ENCODE assay signal across 2 fruit fly cellular contexts in the genomic region with DNA sequence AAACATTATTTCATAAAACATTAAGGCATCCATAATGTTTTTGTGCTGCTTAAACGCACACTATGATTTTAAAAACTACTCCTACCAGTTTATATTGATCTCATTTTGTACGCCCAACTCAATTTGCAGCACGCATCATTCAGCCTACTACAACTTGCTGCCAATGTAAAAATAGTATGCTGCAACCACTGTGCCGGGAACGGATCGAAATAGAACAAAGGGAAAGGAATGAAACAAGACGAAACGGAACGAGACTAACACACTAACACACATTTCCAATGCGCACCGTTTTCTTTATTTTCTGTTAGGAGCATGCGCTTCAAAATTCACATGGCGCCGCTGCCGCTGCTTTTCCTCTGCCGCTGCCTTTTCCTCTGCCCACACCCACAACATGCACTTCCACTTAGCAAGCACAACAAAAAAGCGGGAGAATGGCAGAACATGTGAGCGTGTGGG.
TF ChIP-seq lines count a peak whose summit lies in the region.

No protein-coding gene starts in this region.

TF ChIP-seq in whole organism, embryonic, 481 proteins besides CTCF, POLR2A, EP300 and RAD21 (continued from another document and continues in another):
- TF ChIP-seq onecut (GFP tag; IDR thresholded peaks at IDR 0.05; lab: Robert Waterston, UW): peak; percentile 41
- TF ChIP-seq Aef1 (GFP tag; IDR thresholded peaks at IDR 0.05; lab: Robert Waterston, UW): no peak
- TF ChIP-seq sr (GFP tag; IDR thresholded peaks at IDR 0.05; lab: Robert Waterston, UW): peak; percentile 55; the same call in 1 of the 3 replicates
- peak; percentile 54 for TF ChIP-seq cg (GFP tag; optimal IDR thresholded peaks at IDR 0.05; lab: Kevin White, UChicago)
- peak; percentile 50 for TF ChIP-seq gem (tag; optimal IDR thresholded peaks at IDR 0.05; lab: Kevin White, UChicago)
- TF ChIP-seq CG15601 (tag; optimal IDR thresholded peaks at IDR 0.05; lab: Kevin White, UChicago): no peak
- peak; percentile 26 for TF ChIP-seq lilli (GFP tag; optimal IDR thresholded peaks at IDR 0.05; lab: Kevin White, UChicago)
- TF ChIP-seq D (optimal IDR thresholded peaks at IDR 0.05; lab: Kevin White, UChicago): no peak
- no peak for TF ChIP-seq D (GFP tag; optimal IDR thresholded peaks at IDR 0.05; lab: Kevin White, UChicago)
- TF ChIP-seq D19A (tag; optimal IDR thresholded peaks at IDR 0.05; lab: Kevin White, UChicago): no peak
- TF ChIP-seq CG13894 (tag; optimal IDR thresholded peaks at IDR 0.05; lab: Kevin White, UChicago): peak; percentile 7
- TF ChIP-seq CG10366 (GFP tag; IDR thresholded peaks at IDR 0.05; lab: Robert Waterston, UW): peak; percentile 10; the same call in 1 of the 2 replicates
- 0 out of 2 replicates have a peak, but pooled peaks have one; percentile 12 for TF ChIP-seq esg (GFP tag; conservative IDR thresholded peaks at IDR 0.05; lab: Robert Waterston, UW)
- no peak for TF ChIP-seq CG4617 (GFP tag; optimal IDR thresholded peaks at IDR 0.05; lab: Kevin White, UChicago; ENCODE audit: borderline replicate concordance)
- TF ChIP-seq Rfx (GFP tag; IDR thresholded peaks at IDR 0.05; lab: Robert Waterston, UW): peak; percentile 41; the same call in 1 of the 2 replicates
- TF ChIP-seq CG5953 (GFP tag; IDR thresholded peaks at IDR 0.05; lab: Robert Waterston, UW): no peak
- TF ChIP-seq tin (GFP tag; optimal IDR thresholded peaks at IDR 0.05; lab: Kevin White, UChicago): peak; percentile 23
- TF ChIP-seq CG15269 (tag; optimal IDR thresholded peaks at IDR 0.05; lab: Kevin White, UChicago): peak; percentile 12
- no peak for TF ChIP-seq CHES-1-like (GFP tag; optimal IDR thresholded peaks at IDR 0.05; lab: Kevin White, UChicago)
- TF ChIP-seq Hsf (GFP tag; optimal IDR thresholded peaks at IDR 0.05; lab: Kevin White, UChicago): peak; percentile 9
- peak; percentile 28 for TF ChIP-seq Hmr (GFP tag; optimal IDR thresholded peaks at IDR 0.05; lab: Kevin White, UChicago)
- peak; percentile 84 for TF ChIP-seq Med (GFP tag; lab: Kevin White, UChicago)
- TF ChIP-seq ewg (GFP tag; optimal IDR thresholded peaks at IDR 0.05; lab: Kevin White, UChicago): peak; percentile 92
- no peak for TF ChIP-seq Elba2 (GFP tag; optimal IDR thresholded peaks at IDR 0.05; lab: Kevin White, UChicago)
- TF ChIP-seq CG7556 (GFP tag; optimal IDR thresholded peaks at IDR 0.05; lab: Kevin White, UChicago): peak; percentile 31
- TF ChIP-seq gcm (GFP tag; optimal IDR thresholded peaks at IDR 0.05; lab: Kevin White, UChicago): no peak
- TF ChIP-seq CG11504 (tag; optimal IDR thresholded peaks at IDR 0.05; lab: Kevin White, UChicago): peak; percentile 48
- peak; percentile 15 for TF ChIP-seq CG15514 (GFP tag; optimal IDR thresholded peaks at IDR 0.05; lab: Kevin White, UChicago)
- TF ChIP-seq CG17359 (tag; optimal IDR thresholded peaks at IDR 0.05; lab: Kevin White, UChicago): peak; percentile 18
- TF ChIP-seq Taf1 (GFP tag; IDR thresholded peaks at IDR 0.05; lab: Robert Waterston, UW): no peak
- no peak for TF ChIP-seq CG13123 (GFP tag; optimal IDR thresholded peaks at IDR 0.05; lab: Kevin White, UChicago)
- TF ChIP-seq CG6683 (GFP tag; optimal IDR thresholded peaks at IDR 0.05; lab: Kevin White, UChicago): no peak
- peak; percentile 15 for TF ChIP-seq phol (tag; optimal IDR thresholded peaks at IDR 0.05; lab: Kevin White, UChicago)
- no peak for TF ChIP-seq Doc2 (GFP tag; IDR thresholded peaks at IDR 0.05; lab: Robert Waterston, UW)
- TF ChIP-seq nmo (GFP tag; optimal IDR thresholded peaks at IDR 0.05; lab: Kevin White, UChicago): peak; percentile 6
- TF ChIP-seq CG3281 (GFP tag; optimal IDR thresholded peaks at IDR 0.05; lab: Kevin White, UChicago): peak; percentile 37
- TF ChIP-seq Xrp1 (GFP tag; IDR thresholded peaks at IDR 0.05; lab: Robert Waterston, UW): no peak
- TF ChIP-seq pum (GFP tag; optimal IDR thresholded peaks at IDR 0.05; lab: Kevin White, UChicago): peak; percentile 3
- TF ChIP-seq Gug (GFP tag; IDR thresholded peaks at IDR 0.05; lab: Robert Waterston, UW): peak; percentile 59; the same call in 3 of the 4 replicates
- peak; percentile 54; the same call in 1 of the 3 replicates for TF ChIP-seq ci (GFP tag; IDR thresholded peaks at IDR 0.05; lab: Robert Waterston, UW)
- peak; percentile 45 for TF ChIP-seq lab (GFP tag; optimal IDR thresholded peaks at IDR 0.05; lab: Kevin White, UChicago)
- peak; percentile 13 for TF ChIP-seq CG8944 (GFP tag; optimal IDR thresholded peaks at IDR 0.05; lab: Kevin White, UChicago)
- TF ChIP-seq chm (GFP tag; IDR thresholded peaks at IDR 0.05; lab: Robert Waterston, UW): no peak
- TF ChIP-seq CoRest (tag; optimal IDR thresholded peaks at IDR 0.05; lab: Kevin White, UChicago): peak; percentile 15
- peak; percentile 39 for TF ChIP-seq twi (tag; optimal IDR thresholded peaks at IDR 0.05; lab: Kevin White, UChicago)
- peak; percentile 69 for TF ChIP-seq CG2120 (GFP tag; optimal IDR thresholded peaks at IDR 0.05; lab: Kevin White, UChicago)
- no peak for TF ChIP-seq Atf-2 (GFP tag; optimal IDR thresholded peaks at IDR 0.05; lab: Kevin White, UChicago)
- peak; percentile 16 for TF ChIP-seq HLH54F (GFP tag; optimal IDR thresholded peaks at IDR 0.05; lab: Kevin White, UChicago)
- TF ChIP-seq pan (optimal IDR thresholded peaks at IDR 0.05; lab: Kevin White, UChicago): no peak
- TF ChIP-seq pan (GFP tag; optimal IDR thresholded peaks at IDR 0.05 in 1 of 2, IDR thresholded peaks at IDR 0.05 in 1 of 2): peak in 1 of 2 experiments; percentile 63
- no peak for TF ChIP-seq schlank (tag; optimal IDR thresholded peaks at IDR 0.05; lab: Kevin White, UChicago)
- TF ChIP-seq CG10274 (GFP tag; optimal IDR thresholded peaks at IDR 0.05; lab: Kevin White, UChicago): no peak
- TF ChIP-seq CG30403 (GFP tag; optimal IDR thresholded peaks at IDR 0.05; lab: Kevin White, UChicago): peak; percentile 47
- peak; percentile 10 for TF ChIP-seq bcd (GFP tag; optimal IDR thresholded peaks at IDR 0.05; lab: Kevin White, UChicago)
- no peak for TF ChIP-seq Poxn (GFP tag; IDR thresholded peaks at IDR 0.05; lab: Robert Waterston, UW)
- no peak for TF ChIP-seq ab (GFP tag; optimal IDR thresholded peaks at IDR 0.05; lab: Kevin White, UChicago)
- peak; percentile 15 for TF ChIP-seq CG18262 (tag; optimal IDR thresholded peaks at IDR 0.05; lab: Kevin White, UChicago)
- peak; percentile 66 for TF ChIP-seq row (GFP tag; IDR thresholded peaks at IDR 0.05; lab: Robert Waterston, UW)
- TF ChIP-seq CG7839 (tag; optimal IDR thresholded peaks at IDR 0.05; lab: Kevin White, UChicago): peak; percentile 29
- peak; percentile 5 for TF ChIP-seq YL-1 (GFP tag; optimal IDR thresholded peaks at IDR 0.05; lab: Kevin White, UChicago)
- TF ChIP-seq CG2678 (tag; optimal IDR thresholded peaks at IDR 0.05; lab: Kevin White, UChicago): peak; percentile 44
- peak; percentile 40 for TF ChIP-seq Sox102F (GFP tag; optimal IDR thresholded peaks at IDR 0.05; lab: Kevin White, UChicago)
- TF ChIP-seq exex (tag; optimal IDR thresholded peaks at IDR 0.05; lab: Kevin White, UChicago): no peak
- no peak for TF ChIP-seq PHDP (tag; optimal IDR thresholded peaks at IDR 0.05; lab: Kevin White, UChicago)

TF ChIP-seq in whole organism, prepupa, 60 proteins besides CTCF, POLR2A, EP300 and RAD21 (continued from another document):
- TF ChIP-seq CG6163 (GFP tag; IDR thresholded peaks at IDR 0.05; lab: Robert Waterston, UW) (0 out of 3 replicates have a peak, but pooled peaks have one; percentile 32), Met (GFP tag; optimal IDR thresholded peaks at IDR 0.05; lab: Kevin White, UChicago) (no peak), svp (GFP tag; lab: Kevin White, UChicago) (peak; percentile 41), CG10631 (GFP tag; optimal IDR thresholded peaks at IDR 0.05; lab: Kevin White, UChicago) (peak; percentile 2), pdm3 (GFP tag; optimal IDR thresholded peaks at IDR 0.05; lab: Kevin White, UChicago) (no peak), acj6 (GFP tag; optimal IDR thresholded peaks at IDR 0.05; lab: Kevin White, UChicago) (no peak), Sox15 (GFP tag; optimal IDR thresholded peaks at IDR 0.05; lab: Kevin White, UChicago) (no peak), CG6276 (GFP tag; optimal IDR thresholded peaks at IDR 0.05; lab: Kevin White, UChicago) (no peak), Eip78C (GFP tag; lab: Kevin White, UChicago) (peak; percentile 57), CG8319 (GFP tag; optimal IDR thresholded peaks at IDR 0.05; lab: Kevin White, UChicago) (no peak), vri (GFP tag; optimal IDR thresholded peaks at IDR 0.05; lab: Kevin White, UChicago) (no peak), CG8632 (GFP tag; optimal IDR thresholded peaks at IDR 0.05; lab: Kevin White, UChicago) (no peak), CG31627 (GFP tag; optimal IDR thresholded peaks at IDR 0.05; lab: Kevin White, UChicago) (no peak)
